1 fruit fly cellular context compared by ENCODE assay signal in the genomic region with DNA sequence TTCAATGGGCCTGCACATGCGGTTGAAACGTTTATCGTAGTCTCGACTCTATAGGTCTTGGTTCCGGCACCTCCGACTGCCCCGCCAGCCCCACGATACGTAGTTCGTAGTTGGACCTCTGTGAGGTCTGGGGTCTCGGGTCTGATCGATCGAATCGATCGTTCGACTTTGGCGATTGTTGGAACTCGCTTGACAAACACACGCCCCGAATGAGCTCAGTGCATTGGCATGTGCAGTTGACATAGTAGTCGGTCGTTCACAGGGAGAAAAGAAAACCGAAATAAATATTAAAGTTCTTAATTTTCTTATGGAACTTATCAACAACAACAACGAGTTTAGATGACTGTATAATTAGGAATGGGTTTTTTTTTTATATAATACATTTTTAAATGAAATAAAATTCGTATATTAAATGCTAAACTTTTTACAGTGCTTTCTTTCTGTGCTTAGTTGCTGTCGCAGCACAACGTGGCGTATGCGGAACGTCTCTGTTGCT.
A peak's percentile ranks its signal among the peaks of the same experiment; 100 is the strongest.
TF ChIP-seq lines count a peak whose summit lies in the region.

No protein-coding gene starts in this region.

TF ChIP-seq in whole organism, embryonic, 481 proteins besides CTCF, POLR2A, EP300 and RAD21 (continued from another document and continues in another):
- TF ChIP-seq CG14441 (GFP tag; IDR thresholded peaks at IDR 0.05; lab: Robert Waterston, UW), result no peak
- TF ChIP-seq abd-A (tag; optimal IDR thresholded peaks at IDR 0.05; lab: Kevin White, UChicago), result no peak
- TF ChIP-seq corto (GFP tag; optimal IDR thresholded peaks at IDR 0.05; lab: Kevin White, UChicago), result no peak
- no peak for TF ChIP-seq CG4730 (GFP tag; IDR thresholded peaks at IDR 0.05; lab: Robert Waterston, UW)
- TF ChIP-seq pb (GFP tag; optimal IDR thresholded peaks at IDR 0.05; lab: Kevin White, UChicago), result no peak
- TF ChIP-seq gcm2 (GFP tag; optimal IDR thresholded peaks at IDR 0.05; lab: Kevin White, UChicago), result no peak
- TF ChIP-seq CG5180 (GFP tag; optimal IDR thresholded peaks at IDR 0.05; lab: Kevin White, UChicago), result no peak
- TF ChIP-seq Pdp1 (GFP tag; optimal IDR thresholded peaks at IDR 0.05; lab: Kevin White, UChicago), result no peak
- peak; percentile 67 for TF ChIP-seq sens (GFP tag; lab: Kevin White, UChicago)
- no peak for TF ChIP-seq emc (GFP tag; optimal IDR thresholded peaks at IDR 0.05; lab: Kevin White, UChicago)
- TF ChIP-seq CG32772 (GFP tag; IDR thresholded peaks at IDR 0.05; lab: Robert Waterston, UW), result no peak
- TF ChIP-seq jigr1 (GFP tag; IDR thresholded peaks at IDR 0.05; lab: Robert Waterston, UW), result no peak
- no peak for TF ChIP-seq Bgb (GFP tag; IDR thresholded peaks at IDR 0.05; lab: Robert Waterston, UW; ENCODE audit: partially characterized antibody)
- peak; percentile 51 for TF ChIP-seq onecut (GFP tag; IDR thresholded peaks at IDR 0.05; lab: Robert Waterston, UW)
- TF ChIP-seq ato (GFP tag; IDR thresholded peaks at IDR 0.05; lab: Robert Waterston, UW; ENCODE audit: partially characterized antibody), result no peak
- TF ChIP-seq klu (GFP tag; IDR thresholded peaks at IDR 0.05; lab: Robert Waterston, UW), result no peak
- TF ChIP-seq Hsf (GFP tag; optimal IDR thresholded peaks at IDR 0.05; lab: Kevin White, UChicago), result no peak
- peak; percentile 64 for TF ChIP-seq CG11504 (tag; optimal IDR thresholded peaks at IDR 0.05; lab: Kevin White, UChicago)
- TF ChIP-seq CG31388 (GFP tag; optimal IDR thresholded peaks at IDR 0.05; lab: Kevin White, UChicago), result no peak
- TF ChIP-seq Oaz (GFP tag; IDR thresholded peaks at IDR 0.05; lab: Robert Waterston, UW), result no peak
- TF ChIP-seq Atf6 (GFP tag; IDR thresholded peaks at IDR 0.05; lab: Robert Waterston, UW), result no peak
- no peak for TF ChIP-seq hbn (GFP tag; IDR thresholded peaks at IDR 0.05; lab: Robert Waterston, UW; ENCODE audit: partially characterized antibody)
- no peak for TF ChIP-seq Hmx (GFP tag; optimal IDR thresholded peaks at IDR 0.05; lab: Kevin White, UChicago)
- no peak for TF ChIP-seq CG14860 (GFP tag; IDR thresholded peaks at IDR 0.05; lab: Robert Waterston, UW; ENCODE audit: partially characterized antibody)
- TF ChIP-seq CG6765 (GFP tag; optimal IDR thresholded peaks at IDR 0.05; lab: Kevin White, UChicago), result no peak
- no peak for TF ChIP-seq pita (GFP tag; optimal IDR thresholded peaks at IDR 0.05; lab: Kevin White, UChicago)
- TF ChIP-seq CG17912 (GFP tag; optimal IDR thresholded peaks at IDR 0.05; lab: Kevin White, UChicago), result no peak
- no peak for TF ChIP-seq fd64A (GFP tag; optimal IDR thresholded peaks at IDR 0.05; lab: Kevin White, UChicago)
- no peak for TF ChIP-seq ERR (GFP tag; optimal IDR thresholded peaks at IDR 0.05; lab: Kevin White, UChicago)
- no peak for TF ChIP-seq CG6854 (GFP tag; optimal IDR thresholded peaks at IDR 0.05; lab: Kevin White, UChicago)
- no peak for TF ChIP-seq kni (GFP tag; optimal IDR thresholded peaks at IDR 0.05; lab: Kevin White, UChicago)
- no peak for TF ChIP-seq CG7556 (GFP tag; optimal IDR thresholded peaks at IDR 0.05; lab: Kevin White, UChicago)
- no peak for TF ChIP-seq CG43689 (GFP tag; IDR thresholded peaks at IDR 0.05; lab: Robert Waterston, UW)
- no peak for TF ChIP-seq CoRest (tag; optimal IDR thresholded peaks at IDR 0.05; lab: Kevin White, UChicago)
- no peak for TF ChIP-seq CG12236 (GFP tag; optimal IDR thresholded peaks at IDR 0.05; lab: Kevin White, UChicago)
- no peak for TF ChIP-seq Awh (GFP tag; IDR thresholded peaks at IDR 0.05; lab: Robert Waterston, UW)
- TF ChIP-seq CG7745 (tag; optimal IDR thresholded peaks at IDR 0.05; lab: Kevin White, UChicago), result no peak
- TF ChIP-seq zfh2 (GFP tag; optimal IDR thresholded peaks at IDR 0.05; lab: Kevin White, UChicago), result no peak
- TF ChIP-seq peb (GFP tag; IDR thresholded peaks at IDR 0.05; lab: Robert Waterston, UW), result no peak
- TF ChIP-seq CG32532 (GFP tag; IDR thresholded peaks at IDR 0.05; lab: Robert Waterston, UW), result no peak
- TF ChIP-seq CG1602 (GFP tag; optimal IDR thresholded peaks at IDR 0.05; lab: Kevin White, UChicago), result no peak
- TF ChIP-seq sqz (GFP tag; optimal IDR thresholded peaks at IDR 0.05; lab: Kevin White, UChicago), result no peak
- TF ChIP-seq dpn (GFP tag; optimal IDR thresholded peaks at IDR 0.05; lab: Kevin White, UChicago), result no peak
- no peak for TF ChIP-seq bigmax (GFP tag; optimal IDR thresholded peaks at IDR 0.05; lab: Kevin White, UChicago)
- no peak for TF ChIP-seq zf30C (GFP tag; optimal IDR thresholded peaks at IDR 0.05; lab: Kevin White, UChicago)
- TF ChIP-seq CG4424 (GFP tag; optimal IDR thresholded peaks at IDR 0.05; lab: Kevin White, UChicago), result no peak
- TF ChIP-seq TFAM (GFP tag; optimal IDR thresholded peaks at IDR 0.05; lab: Kevin White, UChicago), result no peak
- TF ChIP-seq CG18599 (GFP tag; optimal IDR thresholded peaks at IDR 0.05; lab: Kevin White, UChicago), result no peak
- TF ChIP-seq Taf1 (GFP tag; IDR thresholded peaks at IDR 0.05; lab: Robert Waterston, UW), result no peak
- TF ChIP-seq CG4617 (GFP tag; optimal IDR thresholded peaks at IDR 0.05; lab: Kevin White, UChicago; ENCODE audit: borderline replicate concordance), result no peak
- no peak for TF ChIP-seq CG7357 (GFP tag; IDR thresholded peaks at IDR 0.05; lab: Robert Waterston, UW)
- TF ChIP-seq Dip2 (GFP tag; IDR thresholded peaks at IDR 0.05; lab: Robert Waterston, UW), result no peak
- no peak for TF ChIP-seq Kr (GFP tag; optimal IDR thresholded peaks at IDR 0.05; lab: Kevin White, UChicago)
- TF ChIP-seq usp (GFP tag; optimal IDR thresholded peaks at IDR 0.05; lab: Kevin White, UChicago), result no peak
- 0 out of 2 replicates have a peak, but pooled peaks have one; percentile 5 for TF ChIP-seq danr (GFP tag; IDR thresholded peaks at IDR 0.05; lab: Robert Waterston, UW)
- no peak for TF ChIP-seq shn (GFP tag; optimal IDR thresholded peaks at IDR 0.05; lab: Kevin White, UChicago)
- no peak for TF ChIP-seq otp (GFP tag; IDR thresholded peaks at IDR 0.05; lab: Robert Waterston, UW)
- TF ChIP-seq CG8359 (GFP tag; optimal IDR thresholded peaks at IDR 0.05; lab: Kevin White, UChicago; ENCODE audit: borderline replicate concordance), result no peak
- TF ChIP-seq nom (GFP tag; optimal IDR thresholded peaks at IDR 0.05; lab: Kevin White, UChicago), result no peak
- TF ChIP-seq vfl (GFP tag; optimal IDR thresholded peaks at IDR 0.05; lab: Kevin White, UChicago), result no peak
- no peak for TF ChIP-seq ems (GFP tag; optimal IDR thresholded peaks at IDR 0.05; lab: Kevin White, UChicago)
- no peak for TF ChIP-seq run (tag; optimal IDR thresholded peaks at IDR 0.05; lab: Kevin White, UChicago)
- TF ChIP-seq D19A (tag; optimal IDR thresholded peaks at IDR 0.05; lab: Kevin White, UChicago), result no peak
- TF ChIP-seq CG12769 (tag; optimal IDR thresholded peaks at IDR 0.05; lab: Kevin White, UChicago), result no peak
- no peak for TF ChIP-seq CG8765 (GFP tag; IDR thresholded peaks at IDR 0.05; lab: Robert Waterston, UW)
- no peak for TF ChIP-seq tio (GFP tag; optimal IDR thresholded peaks at IDR 0.05; lab: Kevin White, UChicago)
- peak; percentile 41 for TF ChIP-seq Med (GFP tag; lab: Kevin White, UChicago)
- TF ChIP-seq gce (GFP tag; IDR thresholded peaks at IDR 0.05; lab: Robert Waterston, UW), result no peak
- TF ChIP-seq Tbp (GFP tag; optimal IDR thresholded peaks at IDR 0.05; lab: Kevin White, UChicago), result no peak
- TF ChIP-seq oc (tag; optimal IDR thresholded peaks at IDR 0.05; lab: Kevin White, UChicago), result no peak
- TF ChIP-seq CG10543 (GFP tag; optimal IDR thresholded peaks at IDR 0.05; lab: Kevin White, UChicago), result no peak
- no peak for TF ChIP-seq CG6175 (GFP tag; IDR thresholded peaks at IDR 0.05; lab: Robert Waterston, UW)
- peak; percentile 28 for TF ChIP-seq CG7839 (tag; optimal IDR thresholded peaks at IDR 0.05; lab: Kevin White, UChicago)
- TF ChIP-seq yki (optimal IDR thresholded peaks at IDR 0.05; lab: Kevin White, UChicago), result no peak
- TF ChIP-seq Ets97D (GFP tag; optimal IDR thresholded peaks at IDR 0.05; lab: Kevin White, UChicago), result no peak
- no peak for TF ChIP-seq Aef1 (GFP tag; IDR thresholded peaks at IDR 0.05; lab: Robert Waterston, UW)
- TF ChIP-seq Ssrp (tag; optimal IDR thresholded peaks at IDR 0.05; lab: Kevin White, UChicago), result peak; percentile 45
- TF ChIP-seq tgo (GFP tag; IDR thresholded peaks at IDR 0.05; lab: Robert Waterston, UW), result peak; percentile 49; the same call in 2 of the 3 replicates
- TF ChIP-seq CG12155 (GFP tag; optimal IDR thresholded peaks at IDR 0.05; lab: Kevin White, UChicago), result no peak
- TF ChIP-seq CG4820 (GFP tag; optimal IDR thresholded peaks at IDR 0.05; lab: Kevin White, UChicago), result no peak
- TF ChIP-seq CG11723 (GFP tag; optimal IDR thresholded peaks at IDR 0.05; lab: Kevin White, UChicago), result no peak
- TF ChIP-seq CG9817 (tag; optimal IDR thresholded peaks at IDR 0.05; lab: Kevin White, UChicago), result no peak
- no peak for TF ChIP-seq GATAe (GFP tag; conservative IDR thresholded peaks at IDR 0.05; lab: Robert Waterston, UW)
- no peak for TF ChIP-seq CG9797 (GFP tag; optimal IDR thresholded peaks at IDR 0.05; lab: Kevin White, UChicago)
- TF ChIP-seq CG3995 (GFP tag; optimal IDR thresholded peaks at IDR 0.05; lab: Kevin White, UChicago), result no peak
- no peak for TF ChIP-seq CG1024 (GFP tag; IDR thresholded peaks at IDR 0.05; lab: Robert Waterston, UW)
- TF ChIP-seq CG13123 (GFP tag; optimal IDR thresholded peaks at IDR 0.05; lab: Kevin White, UChicago), result no peak
- peak; percentile 24 for TF ChIP-seq phol (tag; optimal IDR thresholded peaks at IDR 0.05; lab: Kevin White, UChicago)
- TF ChIP-seq Doc3 (GFP tag; IDR thresholded peaks at IDR 0.05; lab: Robert Waterston, UW; ENCODE audit: partially characterized antibody), result no peak
- no peak for TF ChIP-seq tx (GFP tag; optimal IDR thresholded peaks at IDR 0.05; lab: Kevin White, UChicago)
- TF ChIP-seq Six4 (GFP tag; optimal IDR thresholded peaks at IDR 0.05; lab: Kevin White, UChicago), result no peak
- no peak for TF ChIP-seq CG4328 (GFP tag; optimal IDR thresholded peaks at IDR 0.05; lab: Kevin White, UChicago)
- peak; percentile 4 for TF ChIP-seq CG10267 (tag; optimal IDR thresholded peaks at IDR 0.05; lab: Kevin White, UChicago)
- no peak for TF ChIP-seq CG12299 (tag; optimal IDR thresholded peaks at IDR 0.05; lab: Kevin White, UChicago)
- TF ChIP-seq CG14965 (GFP tag; optimal IDR thresholded peaks at IDR 0.05; lab: Kevin White, UChicago; ENCODE audit: borderline replicate concordance), result no peak
- no peak for TF ChIP-seq H15 (GFP tag; IDR thresholded peaks at IDR 0.05; lab: Robert Waterston, UW)
- TF ChIP-seq gem (tag; optimal IDR thresholded peaks at IDR 0.05; lab: Kevin White, UChicago), result peak; percentile 54
- TF ChIP-seq CG3163 (GFP tag; optimal IDR thresholded peaks at IDR 0.05; lab: Kevin White, UChicago), result no peak
- TF ChIP-seq tup (GFP tag; optimal IDR thresholded peaks at IDR 0.05; lab: Kevin White, UChicago), result no peak
- no peak for TF ChIP-seq CrebB (tag; optimal IDR thresholded peaks at IDR 0.05; lab: Kevin White, UChicago)
- TF ChIP-seq Hr78 (GFP tag; optimal IDR thresholded peaks at IDR 0.05; lab: Kevin White, UChicago), result peak in 1 of 2 experiments; percentile 43
- no peak for TF ChIP-seq fd102C (GFP tag; optimal IDR thresholded peaks at IDR 0.05; lab: Kevin White, UChicago)
- no peak for TF ChIP-seq fd3F (GFP tag; optimal IDR thresholded peaks at IDR 0.05; lab: Kevin White, UChicago)
- TF ChIP-seq eve (GFP tag; optimal IDR thresholded peaks at IDR 0.05; lab: Kevin White, UChicago), result no peak
- TF ChIP-seq Bdp1 (GFP tag; optimal IDR thresholded peaks at IDR 0.05; lab: Kevin White, UChicago), result no peak
- no peak for TF ChIP-seq Lim3 (GFP tag; IDR thresholded peaks at IDR 0.05; lab: Robert Waterston, UW)
- TF ChIP-seq sna (GFP tag; IDR thresholded peaks at IDR 0.05; lab: Robert Waterston, UW; ENCODE audit: partially characterized antibody), result no peak
- no peak for TF ChIP-seq repo (GFP tag; optimal IDR thresholded peaks at IDR 0.05; lab: Kevin White, UChicago)
- no peak for TF ChIP-seq amos (GFP tag; IDR thresholded peaks at IDR 0.05; lab: Robert Waterston, UW; ENCODE audit: partially characterized antibody)
- TF ChIP-seq NC2α (GFP tag; optimal IDR thresholded peaks at IDR 0.05; lab: Kevin White, UChicago), result no peak
- TF ChIP-seq CG18476 (GFP tag; optimal IDR thresholded peaks at IDR 0.05; lab: Kevin White, UChicago), result no peak
- TF ChIP-seq CG15601 (tag; optimal IDR thresholded peaks at IDR 0.05; lab: Kevin White, UChicago), result peak; percentile 78
- no peak for TF ChIP-seq pros (GFP tag; optimal IDR thresholded peaks at IDR 0.05; lab: Kevin White, UChicago)
- no peak for TF ChIP-seq Lhr (GFP tag; optimal IDR thresholded peaks at IDR 0.05; lab: Kevin White, UChicago)
- TF ChIP-seq CG1529 (GFP tag; optimal IDR thresholded peaks at IDR 0.05; lab: Kevin White, UChicago), result no peak
- TF ChIP-seq PHDP (tag; optimal IDR thresholded peaks at IDR 0.05; lab: Kevin White, UChicago), result peak; percentile 11
- TF ChIP-seq Atf3 (GFP tag; optimal IDR thresholded peaks at IDR 0.05; lab: Kevin White, UChicago), result no peak
- TF ChIP-seq CG10209 (GFP tag; optimal IDR thresholded peaks at IDR 0.05; lab: Kevin White, UChicago), result peak; percentile 17
- no peak for TF ChIP-seq ttk (GFP tag; IDR thresholded peaks at IDR 0.05; lab: Robert Waterston, UW)
- TF ChIP-seq CG42726 (GFP tag; IDR thresholded peaks at IDR 0.05; lab: Robert Waterston, UW; ENCODE audit: partially characterized antibody), result no peak
- no peak for TF ChIP-seq CG17328 (GFP tag; IDR thresholded peaks at IDR 0.05; lab: Robert Waterston, UW)
- no peak for TF ChIP-seq pnt (GFP tag; optimal IDR thresholded peaks at IDR 0.05; lab: Kevin White, UChicago)
- TF ChIP-seq cad (GFP tag; optimal IDR thresholded peaks at IDR 0.05; lab: Kevin White, UChicago), result no peak
- TF ChIP-seq salm (tag; optimal IDR thresholded peaks at IDR 0.05; lab: Kevin White, UChicago), result no peak
- no peak for TF ChIP-seq twi (tag; optimal IDR thresholded peaks at IDR 0.05; lab: Kevin White, UChicago)
- TF ChIP-seq CG10654 (GFP tag; optimal IDR thresholded peaks at IDR 0.05; lab: Kevin White, UChicago), result no peak
- TF ChIP-seq NfI (GFP tag; optimal IDR thresholded peaks at IDR 0.05; lab: Kevin White, UChicago), result no peak
- no peak for TF ChIP-seq Rfx (GFP tag; IDR thresholded peaks at IDR 0.05; lab: Robert Waterston, UW)
- peak; percentile 4 for TF ChIP-seq Sox100B (GFP tag; optimal IDR thresholded peaks at IDR 0.05; lab: Kevin White, UChicago)
- no peak for TF ChIP-seq cato (GFP tag; optimal IDR thresholded peaks at IDR 0.05; lab: Kevin White, UChicago; ENCODE audit: borderline replicate concordance)
- no peak for TF ChIP-seq CG7786 (GFP tag; optimal IDR thresholded peaks at IDR 0.05; lab: Kevin White, UChicago)
- peak; percentile 44 for TF ChIP-seq CG12391 (tag; optimal IDR thresholded peaks at IDR 0.05; lab: Kevin White, UChicago)
- TF ChIP-seq bcd (GFP tag; optimal IDR thresholded peaks at IDR 0.05; lab: Kevin White, UChicago), result no peak
